Fruit fly (Drosophila melanogaster): Measurements from ENCODE around the gene cal1.
A peak's percentile ranks its signal among the peaks of the same experiment; 100 is the strongest.

The cal1 gene

DNA sequence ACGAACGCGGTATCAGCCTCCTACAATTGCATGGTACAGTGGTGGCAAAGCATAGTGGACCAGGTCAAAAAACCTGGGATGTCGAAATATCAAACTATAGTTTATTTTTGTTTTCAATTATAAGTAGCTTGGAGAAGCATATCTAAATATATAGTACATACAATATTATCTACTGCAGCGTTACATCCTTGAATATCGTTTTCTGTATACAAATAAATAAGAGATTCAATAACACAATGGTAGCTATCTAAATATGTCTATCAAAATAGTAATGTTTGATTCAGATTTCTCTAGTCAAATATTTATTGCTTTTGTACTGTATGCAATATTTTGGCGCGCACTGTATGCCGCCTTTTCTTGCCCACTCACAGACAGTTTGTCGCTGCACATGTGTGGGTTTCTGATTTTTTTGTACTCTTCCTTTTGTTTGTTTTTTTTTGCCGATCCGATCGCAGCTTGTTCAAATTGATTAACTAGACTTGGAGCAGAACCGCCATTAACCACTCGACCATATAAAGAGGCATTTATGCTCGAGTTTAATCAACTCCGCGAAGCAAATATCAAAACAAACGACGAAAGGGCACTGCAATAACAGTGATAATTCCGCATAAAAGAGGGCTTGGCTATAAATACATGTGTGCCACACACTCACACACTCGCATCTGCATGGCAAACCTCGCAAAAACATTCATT, 7.3 kb upstream of the cal1 start (continued):
- TF ChIP-seq dm (GFP tag; optimal IDR thresholded peaks at IDR 0.05) (peak; percentile 68), Awh (GFP tag; IDR thresholded peaks at IDR 0.05) (peak; percentile 94), Abd-B (GFP tag; optimal IDR thresholded peaks at IDR 0.05) (peak; percentile 90), CG13775 (GFP tag; optimal IDR thresholded peaks at IDR 0.05) (peak; percentile 97), D (optimal IDR thresholded peaks at IDR 0.05) (no peak), D (GFP tag; optimal IDR thresholded peaks at IDR 0.05) (peak; percentile 95), CG1602 (GFP tag; optimal IDR thresholded peaks at IDR 0.05) (peak; percentile 94), CG7271 (tag; optimal IDR thresholded peaks at IDR 0.05) (no peak), tap (tag; optimal IDR thresholded peaks at IDR 0.05) (peak; percentile 93), ems (GFP tag; optimal IDR thresholded peaks at IDR 0.05) (peak; percentile 92), cwo (GFP tag; optimal IDR thresholded peaks at IDR 0.05) (peak; percentile 93), HHEX (GFP tag; optimal IDR thresholded peaks at IDR 0.05) (peak; percentile 94), CG6791 (GFP tag; IDR thresholded peaks at IDR 0.05; ENCODE audit: partially characterized antibody) (no peak), Ssrp (tag; optimal IDR thresholded peaks at IDR 0.05) (peak; percentile 96), hb (GFP tag; IDR thresholded peaks at IDR 0.05; ENCODE audit: partially characterized antibody) (no peak), abd-A (tag; optimal IDR thresholded peaks at IDR 0.05) (no peak), CG8924 (tag; optimal IDR thresholded peaks at IDR 0.05) (peak; percentile 96), oc (tag; optimal IDR thresholded peaks at IDR 0.05) (peak; percentile 94), CG3847 (GFP tag; IDR thresholded peaks at IDR 0.05) (peak; percentile 88), cas (GFP tag; IDR thresholded peaks at IDR 0.05) (peak; percentile 78), CG18764 (GFP tag; optimal IDR thresholded peaks at IDR 0.05) (peak; percentile 91), prd (optimal IDR thresholded peaks at IDR 0.05) (no peak), prd (GFP tag; IDR thresholded peaks at IDR 0.05) (peak; percentile 94), fd102C (GFP tag; optimal IDR thresholded peaks at IDR 0.05) (peak; percentile 44), Camta (GFP tag; optimal IDR thresholded peaks at IDR 0.05) (peak; percentile 93), danr (GFP tag; IDR thresholded peaks at IDR 0.05) (peak; percentile 92), Optix (GFP tag; IDR thresholded peaks at IDR 0.05) (peak; percentile 85), NC2α (GFP tag; optimal IDR thresholded peaks at IDR 0.05) (peak; percentile 79), CG2875 (GFP tag; optimal IDR thresholded peaks at IDR 0.05) (peak; percentile 97), Ets97D (GFP tag; optimal IDR thresholded peaks at IDR 0.05) (peak; percentile 69), CG33213 (GFP tag; optimal IDR thresholded peaks at IDR 0.05) (peak; percentile 64), h (optimal IDR thresholded peaks at IDR 0.05) (no peak), CG17829 (tag; optimal IDR thresholded peaks at IDR 0.05) (peak; percentile 96), CG31224 (GFP tag; IDR thresholded peaks at IDR 0.05) (peak; percentile 83), mirr (GFP tag; optimal IDR thresholded peaks at IDR 0.05) (peak; percentile 8), Pdp1 (GFP tag; optimal IDR thresholded peaks at IDR 0.05) (peak; percentile 87 to 92), emc (GFP tag; optimal IDR thresholded peaks at IDR 0.05) (peak; percentile 53), disco-r (GFP tag; optimal IDR thresholded peaks at IDR 0.05) (peak; percentile 89), crol (GFP tag; IDR thresholded peaks at IDR 0.05) (peak; percentile 59), ERR (GFP tag; optimal IDR thresholded peaks at IDR 0.05) (peak; percentile 67), dimm (GFP tag; IDR thresholded peaks at IDR 0.05) (0 out of 2 replicates have a peak, but pooled peaks have one; percentile 72), CG6272 (GFP tag; IDR thresholded peaks at IDR 0.05) (peak; percentile 82), NK7.1 (GFP tag; optimal IDR thresholded peaks at IDR 0.05) (peak; percentile 84), CG6683 (GFP tag; optimal IDR thresholded peaks at IDR 0.05) (peak; percentile 93), repo (GFP tag; optimal IDR thresholded peaks at IDR 0.05) (peak; percentile 68), lmd (GFP tag; IDR thresholded peaks at IDR 0.05) (peak; percentile 94), CG6654 (GFP tag; optimal IDR thresholded peaks at IDR 0.05) (peak; percentile 85), Chrac-16 (GFP tag; optimal IDR thresholded peaks at IDR 0.05) (peak; percentile 94), Med (GFP tag) (peak; percentile 97), CG3281 (GFP tag; optimal IDR thresholded peaks at IDR 0.05) (peak; percentile 95), exex (tag; optimal IDR thresholded peaks at IDR 0.05) (peak; percentile 53)

Measured in whole organism, embryonic.